Worm (Caenorhabditis elegans) whole organism, L4/young adult: ENCODE measurements around the gene F11C1.7.

Experiments
- W03F9.2 ChIP-seq: fragments of 150-350 bp; optimal IDR thresholded peaks from 2 replicates; lab custom pipeline; 2014; ENCODE audit warnings: missing biosample characterization, missing genetic modification characterization
- dao-5 ChIP-seq: sonication (generic microtip); optimal IDR thresholded peaks from 2 replicates; lab custom pipeline; 2016; ENCODE audit warnings: missing genotype, missing genetic modification characterization, moderate library complexity, missing compliant biosample characterization
- him-1 ChIP-seq: sonication (generic microtip); optimal IDR thresholded peaks from 2 replicates; lab custom pipeline; 2016; ENCODE audit warnings: missing genotype, missing genetic modification reagents, missing genetic modification characterization, missing compliant biosample characterization

- no peak for TF ChIP-seq him-1 (tag; lab: Kevin White, UChicago)
- TF ChIP-seq W03F9.2 (tag; lab: Kevin White, UChicago) = no peak
- TF ChIP-seq dao-5 (tag; lab: Kevin White, UChicago) = no peak
These were observed 10.6 kb upstream of the F11C1.7 start for ce11 chrX:12978569-12978968.
